Fruit fly (Drosophila melanogaster) S2 (cell line): ENCODE data around the gene RpS9.

ENCODE experiments used
- CG8478 ChIP-seq: fragments of >200 bp; optimal IDR thresholded peaks from 2 replicates; lab custom pipeline; 2018
- CTCF ChIP-seq, 2 experiments: fragments of >200 bp; optimal IDR thresholded peaks; 2 replicates each; lab custom pipeline; 2018

RpS9 gene

DNA sequence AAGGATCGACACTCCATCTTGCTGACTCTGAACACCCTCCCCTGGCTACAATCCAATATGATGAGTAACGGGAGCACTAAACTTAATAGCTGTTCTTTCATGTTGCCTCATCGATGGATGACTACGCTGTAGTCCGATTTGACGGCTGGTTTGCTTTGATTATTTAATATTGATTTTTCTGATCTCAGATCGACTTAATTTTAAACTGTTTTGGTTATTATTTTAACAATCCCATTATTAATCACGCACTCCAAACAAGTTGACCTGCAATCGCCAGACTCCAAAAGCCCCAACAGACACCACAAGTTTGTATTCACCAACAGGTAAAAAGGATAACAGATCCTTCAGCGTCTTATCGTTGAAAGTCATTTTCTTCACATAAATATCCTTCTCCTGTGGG lies 1.2 kb upstream of the RpS9 start, which contains the start of gene CG33703:
Gene CG33703 (minus strand): TSS at position 101 of the 400 bp plus-strand sequence.
- TF ChIP-seq CG8478 (lab: Kevin White, UChicago) (no peak), CTCF (optimal IDR thresholded peaks at IDR 0.05; lab: Kevin White, UChicago) (no peak)

dm6 chr3L:9509037-9509830 lies 2.1 kb downstream of the RpS9 start, which contains the start of gene CG3408:
TSS of gene CG3408 (minus strand) at chr3L:9509583.
- TF ChIP-seq CG8478 (lab: Kevin White, UChicago) (no peak), CTCF (optimal IDR thresholded peaks at IDR 0.05; lab: Kevin White, UChicago) (no peak)

dm6 chr3L:9508653-9509036 lies 2.7 kb downstream of the RpS9 start:
- TF ChIP-seq CTCF (optimal IDR thresholded peaks at IDR 0.05; lab: Kevin White, UChicago) (no peak), CG8478 (lab: Kevin White, UChicago) (no peak)

DNA sequence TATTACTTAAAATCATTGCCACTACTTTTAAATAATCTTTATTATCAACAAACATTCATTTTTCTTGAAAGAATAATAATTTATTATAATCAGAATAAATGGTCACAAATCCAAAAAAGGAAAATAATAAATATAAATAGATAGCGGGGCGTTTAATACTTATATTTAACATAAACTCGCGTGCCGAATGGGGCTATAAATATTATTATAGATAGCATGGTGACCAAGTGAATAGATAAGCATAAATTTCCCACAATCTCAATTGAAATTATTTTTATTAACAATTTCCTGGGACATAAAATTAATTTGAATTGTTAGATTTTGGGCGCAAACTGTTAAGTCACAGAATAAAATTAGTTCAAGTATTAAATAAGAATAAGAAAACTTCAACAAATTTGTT lies 4.9 kb downstream of the RpS9 start:
- TF ChIP-seq CG8478 (lab: Kevin White, UChicago) = no peak
- no peak for TF ChIP-seq CTCF (optimal IDR thresholded peaks at IDR 0.05; lab: Kevin White, UChicago)

DNA sequence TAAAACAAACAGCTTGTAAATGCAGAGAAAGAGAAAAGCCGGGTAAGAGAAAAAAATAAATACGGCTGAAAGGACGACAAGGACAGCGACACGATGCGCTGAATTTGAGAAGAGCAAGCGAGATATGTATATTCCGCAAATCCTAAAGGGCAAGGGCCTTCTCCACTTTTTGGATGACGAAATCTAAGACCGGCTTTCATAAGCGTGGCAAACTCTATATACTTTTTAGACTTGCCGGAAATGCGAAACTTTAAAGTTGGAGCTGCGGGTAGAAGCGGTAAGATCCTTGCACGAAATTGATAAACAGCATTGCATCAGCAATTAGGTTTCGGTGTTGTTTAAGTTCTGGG lies 5.6 kb downstream of the RpS9 start:
- TF ChIP-seq CTCF (optimal IDR thresholded peaks at IDR 0.05; lab: Kevin White, UChicago) (no peak), CG8478 (lab: Kevin White, UChicago) (no peak)

DNA sequence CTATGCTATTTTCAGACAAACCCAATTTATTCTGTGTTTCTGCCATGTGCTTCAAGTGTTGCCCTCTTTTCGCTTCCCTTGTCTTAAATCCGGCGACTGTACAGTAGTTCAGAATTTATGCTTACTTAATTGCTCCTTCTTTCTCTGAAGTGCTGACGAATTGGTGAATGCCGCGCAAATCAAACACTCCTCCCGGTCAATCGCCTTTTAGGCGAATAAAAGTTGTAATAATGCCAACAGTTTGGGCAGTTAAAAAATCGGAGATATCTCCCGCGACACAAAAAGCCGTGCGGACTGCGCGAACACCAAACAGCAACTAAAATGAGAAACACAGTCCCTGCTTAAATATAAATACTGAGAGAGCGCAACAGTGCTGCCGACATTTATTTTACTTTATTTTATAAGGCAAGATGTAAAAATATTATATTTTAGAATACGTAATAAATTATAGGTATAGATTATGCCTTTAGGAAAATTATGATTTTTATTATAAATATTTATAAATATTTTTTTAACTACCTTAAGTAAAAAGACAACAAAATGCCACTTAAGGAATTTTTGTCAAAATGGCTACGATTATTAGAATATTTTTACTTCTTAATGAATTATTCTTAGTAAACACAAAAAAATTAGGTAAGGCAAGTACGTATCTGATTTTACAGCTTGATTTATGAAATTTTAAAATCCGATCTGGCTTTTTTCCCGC lies 6.2 kb downstream of the RpS9 start, which contains the start of gene path:
Gene path (minus strand): TSS at position 322 of the 706 bp plus-strand sequence.
- TF ChIP-seq CTCF (optimal IDR thresholded peaks at IDR 0.05; lab: Kevin White, UChicago) (no peak), CG8478 (lab: Kevin White, UChicago) (no peak)

dm6 chr3L:9504530-9504929 lies 6.8 kb downstream of the RpS9 start:
- TF ChIP-seq CTCF (optimal IDR thresholded peaks at IDR 0.05; lab: Kevin White, UChicago) (no peak), CG8478 (lab: Kevin White, UChicago) (no peak)

DNA sequence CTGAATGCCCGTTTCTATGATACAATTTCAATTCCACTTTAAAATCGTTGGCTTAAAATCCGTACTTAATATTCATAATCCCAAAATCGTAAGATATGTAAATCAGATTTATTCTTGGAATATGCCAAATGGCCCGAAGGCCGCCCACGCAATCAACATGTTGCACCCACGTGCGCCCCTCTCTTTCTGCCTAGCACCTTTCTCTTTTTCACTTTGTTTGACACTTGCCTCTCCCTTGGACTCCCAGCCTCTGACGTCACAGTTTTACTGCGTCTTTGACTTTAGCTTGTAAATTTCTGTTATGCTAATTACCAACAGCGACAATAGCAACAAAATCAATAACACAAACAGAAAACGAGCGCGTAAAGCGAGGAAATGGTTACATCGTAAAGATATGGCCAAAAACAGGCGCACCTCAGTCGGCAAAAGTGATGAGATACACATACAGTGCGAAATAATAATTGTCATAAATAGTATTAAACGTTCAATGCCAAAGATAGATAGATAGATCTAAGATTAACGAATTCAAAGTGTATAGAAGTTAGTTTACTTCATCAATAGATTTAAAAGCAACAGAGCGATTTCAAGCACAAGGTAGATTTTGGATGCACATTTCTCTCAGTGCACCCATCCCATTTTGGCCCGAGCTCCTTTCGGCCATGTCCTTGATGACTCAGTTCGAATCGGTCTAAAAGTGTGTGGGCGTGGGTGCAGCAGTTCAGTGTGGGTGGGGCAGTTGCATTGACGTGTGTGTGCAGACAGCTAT lies 7.6 kb downstream of the RpS9 start:
- TF ChIP-seq CG8478 (lab: Kevin White, UChicago) (no peak), CTCF (optimal IDR thresholded peaks at IDR 0.05; lab: Kevin White, UChicago) (no peak)

DNA sequence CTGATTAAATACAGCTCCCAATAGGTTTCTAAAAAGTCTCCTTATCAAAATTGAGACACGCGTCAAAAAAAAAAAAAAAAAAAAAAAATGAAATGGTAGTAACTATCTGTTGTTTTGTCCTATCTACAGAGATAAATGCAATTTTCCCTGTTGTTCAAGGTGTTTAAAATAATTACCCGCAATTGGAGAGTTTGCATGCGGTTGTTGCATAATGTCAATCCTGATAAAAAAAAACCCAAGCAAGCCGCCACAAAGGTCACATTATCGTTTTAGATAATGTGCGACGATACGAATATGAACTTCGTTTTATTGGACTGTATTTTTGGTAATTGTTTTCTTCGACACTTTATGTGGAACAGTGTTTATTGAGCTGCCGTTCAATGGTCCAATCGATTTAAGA lies 8.5 kb downstream of the RpS9 start:
- TF ChIP-seq CG8478 (lab: Kevin White, UChicago) (no peak), CTCF (optimal IDR thresholded peaks at IDR 0.05; lab: Kevin White, UChicago) (no peak)

DNA sequence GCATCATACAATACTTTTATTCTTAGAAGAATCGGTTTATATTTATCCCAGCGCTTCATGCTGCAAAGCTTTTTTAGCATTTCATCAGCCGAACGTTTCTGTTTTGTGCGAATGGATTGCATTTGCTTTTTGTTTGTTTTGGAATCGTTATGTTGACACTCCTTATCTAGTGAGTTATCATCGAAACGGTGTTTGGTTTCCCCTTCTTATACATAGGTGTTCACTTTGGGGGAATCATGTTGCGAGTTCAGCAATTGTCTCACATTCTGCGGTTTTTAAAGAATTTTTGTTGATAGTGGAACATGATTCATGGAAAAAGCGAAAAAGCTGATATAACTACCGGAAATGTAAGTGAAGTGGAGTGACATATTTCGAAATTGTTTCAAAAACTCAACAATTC lies 9.0 kb downstream of the RpS9 start:
- TF ChIP-seq CTCF (optimal IDR thresholded peaks at IDR 0.05; lab: Kevin White, UChicago) (no peak), CG8478 (lab: Kevin White, UChicago) (no peak)

DNA sequence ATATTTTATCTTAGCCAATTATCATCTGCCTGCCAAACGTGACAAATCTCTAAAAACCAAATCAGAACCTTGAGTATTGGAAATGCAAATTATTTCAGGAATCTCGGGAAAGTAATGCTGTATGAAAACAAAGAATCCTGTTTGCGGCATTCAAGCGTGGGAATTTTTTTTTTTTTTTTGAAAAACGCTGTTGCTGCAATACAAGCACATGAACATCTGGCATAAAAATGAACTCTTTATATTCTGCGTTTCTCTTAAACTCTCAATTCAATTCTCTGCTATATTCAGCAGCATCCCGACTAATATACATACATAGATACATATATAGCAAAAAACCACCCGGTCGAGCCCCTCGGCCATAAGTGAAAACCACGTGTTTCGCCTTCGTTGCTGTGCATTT lies 10.0 kb downstream of the RpS9 start:
- TF ChIP-seq CTCF (optimal IDR thresholded peaks at IDR 0.05; lab: Kevin White, UChicago) (no peak), CG8478 (lab: Kevin White, UChicago) (no peak)

- no peak for TF ChIP-seq CTCF (optimal IDR thresholded peaks at IDR 0.05; lab: Kevin White, UChicago)
- no peak for TF ChIP-seq CG8478 (lab: Kevin White, UChicago)
These were observed 11.2 kb downstream of the RpS9 start for dm6 chr3L:9499919-9500807.

DNA sequence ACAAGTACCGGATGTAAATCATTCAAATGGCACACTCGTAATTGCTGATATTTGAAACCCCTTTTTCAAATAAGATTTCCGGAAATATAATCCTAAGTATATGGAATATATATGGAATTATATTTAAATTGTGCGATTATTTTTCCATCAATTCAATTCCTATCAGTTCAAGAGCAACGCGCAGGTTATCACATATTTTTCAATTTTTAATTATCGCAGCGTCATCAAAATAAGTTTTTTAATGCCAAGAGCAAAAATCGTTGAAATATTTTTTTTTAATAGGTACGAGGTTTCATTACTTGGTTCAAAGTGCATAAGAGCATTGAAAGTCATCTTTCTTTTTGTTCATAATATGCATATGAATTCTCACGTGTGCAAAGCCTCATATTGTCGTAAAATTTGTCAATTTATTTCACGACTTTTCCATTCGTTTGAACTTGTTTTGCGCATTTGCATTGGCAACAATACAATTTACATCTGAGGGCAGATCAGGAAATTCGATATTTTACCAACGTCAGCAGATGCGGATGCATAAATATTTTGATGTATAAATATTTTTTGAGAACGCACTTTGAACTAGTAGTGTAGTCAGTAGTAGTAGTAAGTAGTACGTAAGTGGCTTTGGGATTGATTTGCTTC lies 13.2 kb downstream of the RpS9 start:
- TF ChIP-seq CG8478 (lab: Kevin White, UChicago) (no peak), CTCF (optimal IDR thresholded peaks at IDR 0.05; lab: Kevin White, UChicago) (no peak)
